Worm (Caenorhabditis elegans): ENCODE measurements around the gene cutl-17.

The cutl-17 gene

ce11 chrIV:9457400-9457799, at the start of gene cutl-17:
Gene cutl-17 (minus strand): TSS chrIV:9457500.
- no peak for TF ChIP-seq unc-62 (GFP tag; optimal IDR thresholded peaks at IDR 0.05)

ce11 chrIV:9506251-9506650, 49.0 kb upstream of the cutl-17 start, which contains the start of gene ttr-9:
Gene ttr-9 (minus strand): TSS chrIV:9506351.
- TF ChIP-seq unc-62 (GFP tag; optimal IDR thresholded peaks at IDR 0.05) = no peak

- no peak for TF ChIP-seq unc-62 (GFP tag; optimal IDR thresholded peaks at IDR 0.05)
These were observed 42.8 kb upstream of the cutl-17 start, which contains the start of gene ugt-21 for ce11 chrIV:9500100-9500499. Gene ugt-21 (plus strand): TSS chrIV:9500311.

ce11 chrIV:9499636-9500035, 42.3 kb upstream of the cutl-17 start:
- no peak for TF ChIP-seq unc-62 (GFP tag; optimal IDR thresholded peaks at IDR 0.05)

- no peak for TF ChIP-seq unc-62 (GFP tag; optimal IDR thresholded peaks at IDR 0.05)
These were observed 40.8 kb upstream of the cutl-17 start, which contains the start of gene sru-4 for ce11 chrIV:9498088-9498487. Gene sru-4 (plus strand): TSS chrIV:9498388.

ce11 chrIV:9496306-9496705, 39.0 kb upstream of the cutl-17 start, which contains the start of gene sru-3:
Gene sru-3 (plus strand): TSS chrIV:9496606.
- no peak for TF ChIP-seq unc-62 (GFP tag; optimal IDR thresholded peaks at IDR 0.05)

ce11 chrIV:9490320-9490719, 33.0 kb upstream of the cutl-17 start, which contains the start of gene sru-6:
Gene sru-6 (plus strand): TSS chrIV:9490620.
- no peak for TF ChIP-seq unc-62 (GFP tag; optimal IDR thresholded peaks at IDR 0.05)

ce11 chrIV:9488315-9488714, 31.0 kb upstream of the cutl-17 start, which contains the start of gene sru-1:
Gene sru-1 (plus strand): TSS chrIV:9488615.
- TF ChIP-seq unc-62 (GFP tag; optimal IDR thresholded peaks at IDR 0.05) = no peak

ce11 chrIV:9486779-9487178, 29.5 kb upstream of the cutl-17 start:
- no peak for TF ChIP-seq unc-62 (GFP tag; optimal IDR thresholded peaks at IDR 0.05)

- TF ChIP-seq unc-62 (GFP tag; optimal IDR thresholded peaks at IDR 0.05) = no peak
These were observed 28.7 kb upstream of the cutl-17 start, which contains the start of gene sru-2 for ce11 chrIV:9485972-9486371. Gene sru-2 (plus strand): TSS chrIV:9486272.

ce11 chrIV:9485040-9485439, 27.7 kb upstream of the cutl-17 start, which contains the start of gene gadr-2:
Gene gadr-2 (minus strand): TSS chrIV:9485140.
- no peak for TF ChIP-seq unc-62 (GFP tag; optimal IDR thresholded peaks at IDR 0.05)

- no peak for TF ChIP-seq unc-62 (GFP tag; optimal IDR thresholded peaks at IDR 0.05)
These were observed 23.6 kb upstream of the cutl-17 start, which contains the start of gene cng-3 for ce11 chrIV:9480936-9481335. Gene cng-3 (minus strand): TSS chrIV:9481037.

- no peak for TF ChIP-seq unc-62 (GFP tag; optimal IDR thresholded peaks at IDR 0.05)
These were observed 20.0 kb upstream of the cutl-17 start, which contains the start of gene wrt-3 for ce11 chrIV:9477135-9477928. Gene wrt-3 (minus strand): TSS chrIV:9477456.

- no peak for TF ChIP-seq unc-62 (GFP tag; optimal IDR thresholded peaks at IDR 0.05)
These were observed 12.0 kb upstream of the cutl-17 start for ce11 chrIV:9469293-9469692.

- no peak for TF ChIP-seq unc-62 (GFP tag; optimal IDR thresholded peaks at IDR 0.05)
These were observed 10.1 kb upstream of the cutl-17 start, which contains the start of gene F38E11.6 for ce11 chrIV:9467418-9467817. Gene F38E11.6 (minus strand): TSS chrIV:9467518.

ce11 chrIV:9464345-9464783, 7.1 kb upstream of the cutl-17 start:
- TF ChIP-seq unc-62 (GFP tag; optimal IDR thresholded peaks at IDR 0.05) = no peak
